Worm (Caenorhabditis elegans): ENCODE data around the gene tag-278.

DNA sequence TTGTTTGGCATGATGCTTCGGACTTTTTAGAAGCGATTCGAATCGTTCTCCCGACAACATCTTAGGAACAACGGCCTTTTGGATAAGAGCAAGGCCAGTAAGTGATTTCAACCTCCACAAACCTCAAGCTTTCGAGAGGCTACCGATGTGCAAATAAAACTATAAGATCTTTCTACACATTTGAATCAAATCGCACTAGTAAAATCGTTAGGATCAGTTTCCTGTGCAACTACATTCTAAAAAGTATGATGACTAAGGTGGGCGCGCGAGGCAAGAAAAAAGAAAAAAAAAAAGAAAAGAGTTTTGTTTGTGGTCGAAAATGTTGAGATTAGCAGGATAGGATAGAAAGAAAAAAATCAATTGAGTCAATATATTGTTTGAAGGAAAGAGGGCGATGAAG lies 44.2 kb downstream of the tag-278 start, which contains the start of gene tmem-24:
- TF ChIP-seq unc-130 (GFP tag; optimal IDR thresholded peaks at IDR 0.05), result no peak
- no peak for TF ChIP-seq ztf-3 (GFP tag; optimal IDR thresholded peaks at IDR 0.05)
- TF ChIP-seq snpc-4 (GFP tag; optimal IDR thresholded peaks at IDR 0.05), result no peak
- no peak for TF ChIP-seq snpc-4 (tag; optimal IDR thresholded peaks at IDR 0.05)
- no peak for TF ChIP-seq mes-4 (tag; optimal IDR thresholded peaks at IDR 0.05)
- no peak for TF ChIP-seq sdz-38 (tag; optimal IDR thresholded peaks at IDR 0.05)
- no peak for TF ChIP-seq dpl-1 (GFP tag; optimal IDR thresholded peaks at IDR 0.05)
- TF ChIP-seq nhr-27 (tag; optimal IDR thresholded peaks at IDR 0.05), result no peak
- no peak for TF ChIP-seq ztf-6 (GFP tag; IDR thresholded peaks at IDR 0.05)
- TF ChIP-seq mxl-1 (tag; optimal IDR thresholded peaks at IDR 0.05), result no peak
- no peak for TF ChIP-seq sea-2 (GFP tag; IDR thresholded peaks at IDR 0.05)
- no peak for TF ChIP-seq ztf-28 (GFP tag; IDR thresholded peaks at IDR 0.05)

Measured in whole organism, young adult.